Worm (Caenorhabditis elegans) whole organism, midembryonic: ENCODE results near the gene F57A8.6.

ENCODE experiments used
- T22C8.4 ChIP-seq: fragments of 200-800 bp; sonication (Bioruptor generic); IDR thresholded peaks from 2 replicates; pipeline ENCODE4 v1.3.6; 2022; ENCODE audit warnings: missing genetic modification characterization, missing compliant biosample characterization
- cog-1 ChIP-seq: sonication (generic microtip); optimal IDR thresholded peaks from 2 replicates; lab custom pipeline; 2016; ENCODE audit warnings: missing genetic modification characterization, missing compliant biosample characterization
- flt-1 ChIP-seq: fragments of 200-800 bp; sonication (Bioruptor generic); IDR thresholded peaks from 2 replicates; pipeline ENCODE4 v1.3.6; 2022; ENCODE audit warnings: missing genetic modification characterization, missing compliant biosample characterization
- klf-2 ChIP-seq: fragments of 200-800 bp; sonication (Bioruptor generic); conservative IDR thresholded peaks from 2 replicates; pipeline ENCODE4 v1.3.6; 2022; ENCODE audit warnings: missing genetic modification reagents, missing genetic modification characterization, missing compliant biosample characterization
- med-1 ChIP-seq: sonication (generic microtip); optimal IDR thresholded peaks from 2 replicates; lab custom pipeline; 2017; ENCODE audit warnings: missing genetic modification characterization, mild to moderate bottlenecking, missing compliant biosample characterization, antibody characterized with exemption, missing genetic modification reagents; ENCODE audit not compliant: insufficient read depth
- ref-1 ChIP-seq: fragments of 200-800 bp; sonication (Bioruptor generic); conservative IDR thresholded peaks from 2 replicates; pipeline ENCODE4 v1.3.6; 2022; ENCODE audit warnings: missing genetic modification reagents, missing genetic modification characterization, missing compliant biosample characterization
- tab-1 ChIP-seq: fragments of 200-800 bp; sonication (Bioruptor generic); IDR thresholded peaks from 2 replicates; pipeline ENCODE4 v1.3.6; 2022; ENCODE audit warnings: missing genetic modification characterization, missing compliant biosample characterization
- ztf-23 ChIP-seq: fragments of 200-800 bp; sonication (Bioruptor generic); IDR thresholded peaks from 2 replicates; pipeline ENCODE4 v1.3.6; 2022; ENCODE audit warnings: missing genetic modification reagents, missing genetic modification characterization, missing compliant biosample characterization
- ztf-29 ChIP-seq: fragments of 200-800 bp; sonication (Bioruptor generic); IDR thresholded peaks from 2 replicates; pipeline ENCODE4 v1.3.6; 2022; ENCODE audit warnings: missing genetic modification reagents, missing genetic modification characterization, missing compliant biosample characterization

DNA sequence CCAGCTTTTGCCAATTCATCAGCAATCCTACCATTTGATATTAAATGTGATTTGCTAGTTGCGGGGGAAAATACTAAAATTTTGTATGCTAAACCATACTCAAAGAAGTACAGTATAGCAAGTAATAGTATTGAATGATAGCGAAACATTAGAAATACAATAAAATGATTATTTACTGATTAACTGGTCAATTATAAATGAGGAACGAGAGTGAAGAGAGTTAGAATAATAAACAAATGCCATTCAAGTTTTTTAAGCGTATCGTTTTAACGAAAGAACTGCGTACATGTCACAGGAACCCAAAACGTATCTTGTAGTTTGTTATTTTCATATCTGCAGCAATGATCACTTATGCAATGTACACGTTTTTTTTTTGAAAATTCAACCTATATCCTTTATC, 24.7 kb upstream of the F57A8.6 start, which contains the start of gene ugt-47:
- no peak for TF ChIP-seq tab-1
- TF ChIP-seq ztf-23 (GFP tag; lab: Robert Waterston, UW), result no peak
- no peak for TF ChIP-seq med-1
- no peak for TF ChIP-seq flt-1 (GFP tag; lab: Robert Waterston, UW)
- TF ChIP-seq ztf-29, result no peak
- TF ChIP-seq klf-2, result no peak
- no peak for TF ChIP-seq cog-1 (tag; lab: Kevin White, UChicago)
- no peak for TF ChIP-seq T22C8.4 (GFP tag; lab: Robert Waterston, UW)
- no peak for TF ChIP-seq ref-1
